Worm (Caenorhabditis elegans): ENCODE measurements around the gene T19H12.15.

ce11 chrV:4862737-4863136 is 16.4 kb downstream of the T19H12.15 start, which contains the start of gene C37H5.13:
- no peak for TF ChIP-seq nhr-90 (tag; optimal IDR thresholded peaks at IDR 0.05)
- no peak for TF ChIP-seq F57C9.4 (tag; optimal IDR thresholded peaks at IDR 0.05)
- TF ChIP-seq F10E7.11 (tag; optimal IDR thresholded peaks at IDR 0.05) = no peak
- TF ChIP-seq ceh-27 (GFP tag; optimal IDR thresholded peaks at IDR 0.05) = no peak
- no peak for TF ChIP-seq Y95B8A.8 (GFP tag; IDR thresholded peaks at IDR 0.05)
- no peak for TF ChIP-seq ceh-58 (GFP tag; IDR thresholded peaks at IDR 0.05)
